Fruit fly (Drosophila melanogaster) whole organism, prepupa: ENCODE results near the gene eIF4E1.
A peak's percentile ranks its signal among the peaks of the same experiment; 100 is the strongest.

Source experiments
- Blimp-1 ChIP-seq: fragments of 200-800 bp; sonication (Bioruptor generic); optimal IDR thresholded peaks from 3 replicates; lab custom pipeline; 2017; ENCODE audit warnings: missing biosample characterization, missing genetic modification characterization, mild to moderate bottlenecking, moderate library complexity, missing genetic modification reagents
- CG10631 ChIP-seq: fragments of 200-800 bp; sonication (Bioruptor generic); optimal IDR thresholded peaks from 2 replicates; lab custom pipeline; 2016; ENCODE audit warnings: missing biosample characterization, missing genetic modification characterization
- CG10669 ChIP-seq: fragments of 200-800 bp; sonication (Bioruptor generic); optimal IDR thresholded peaks from 3 replicates; lab custom pipeline; 2018; ENCODE audit warnings: missing biosample characterization, mild to moderate bottlenecking, missing genetic modification characterization, moderate library complexity
- CG11294 ChIP-seq: fragments of 200-800 bp; sonication (Bioruptor generic); IDR thresholded peaks from 2 replicates; pipeline ENCODE4 v1.3.6; 2022; ENCODE audit warnings: missing biosample characterization, missing genetic modification characterization
- CG11762 ChIP-seq: fragments of 200-800 bp; sonication (Bioruptor generic); optimal IDR thresholded peaks from 3 replicates; lab custom pipeline; 2016; ENCODE audit warnings: missing biosample characterization, missing genetic modification characterization; ENCODE audit not compliant: insufficient read depth
- CG11902 ChIP-seq: fragments of 200-800 bp; sonication (Bioruptor generic); optimal IDR thresholded peaks from 3 replicates; lab custom pipeline; 2016; ENCODE audit warnings: missing biosample characterization, missing genetic modification characterization
- CG15336 ChIP-seq: fragments of 200-800 bp; sonication (Bioruptor generic); IDR thresholded peaks from 2 replicates; pipeline ENCODE4 v1.3.6; 2022; ENCODE audit warnings: missing biosample characterization, missing genetic modification characterization
- CG16779 ChIP-seq: fragments of 200-800 bp; sonication (Bioruptor generic); optimal IDR thresholded peaks from 3 replicates; lab custom pipeline; 2017; ENCODE audit warnings: missing biosample characterization, mild to moderate bottlenecking, missing genetic modification characterization
- CG3032 ChIP-seq: fragments of 200-800 bp; optimal IDR thresholded peaks from 2 replicates; lab custom pipeline; 2019; ENCODE audit warnings: missing biosample characterization, mild to moderate bottlenecking, missing genetic modification characterization, moderate library complexity
- CG31627 ChIP-seq: fragments of 200-800 bp; sonication (Bioruptor generic); optimal IDR thresholded peaks from 3 replicates; lab custom pipeline; 2016; ENCODE audit warnings: missing biosample characterization, missing genetic modification characterization
- CG32006 ChIP-seq: fragments of 200-800 bp; sonication (Bioruptor generic); optimal IDR thresholded peaks from 3 replicates; lab custom pipeline; 2017; ENCODE audit warnings: missing biosample characterization, mild to moderate bottlenecking, missing genetic modification characterization
- CG34406 ChIP-seq: fragments of 200-800 bp; sonication (Bioruptor generic); optimal IDR thresholded peaks from 3 replicates; lab custom pipeline; 2016; ENCODE audit warnings: missing biosample characterization, missing genetic modification characterization
- CG6792 ChIP-seq: fragments of 200-800 bp; sonication (Bioruptor generic); optimal IDR thresholded peaks from 3 replicates; lab custom pipeline; 2016; ENCODE audit warnings: missing biosample characterization, missing genetic modification characterization
- CG6808 ChIP-seq: fragments of 200-800 bp; sonication (Bioruptor generic); optimal IDR thresholded peaks from 3 replicates; lab custom pipeline; 2017; ENCODE audit warnings: missing biosample characterization, missing genetic modification characterization, mild to moderate bottlenecking, moderate library complexity, missing genetic modification reagents
- CG6854 ChIP-seq: fragments of 200-800 bp; sonication (Bioruptor generic); optimal IDR thresholded peaks from 2 replicates; lab custom pipeline; 2017; ENCODE audit warnings: missing biosample characterization, mild to moderate bottlenecking, missing genetic modification characterization
- CG7368 ChIP-seq: fragments of 200-800 bp; sonication (Bioruptor generic); optimal IDR thresholded peaks from 3 replicates; lab custom pipeline; 2016; ENCODE audit warnings: missing biosample characterization, missing genetic modification characterization
- CG8119 ChIP-seq: fragments of 200-800 bp; sonication (Bioruptor generic); IDR thresholded peaks from 3 replicates; pipeline ENCODE4 v1.3.6; 2022; ENCODE audit warnings: missing biosample characterization, missing genetic modification characterization
- CG8632 ChIP-seq: fragments of 200-800 bp; sonication (Bioruptor generic); optimal IDR thresholded peaks from 3 replicates; lab custom pipeline; 2016; ENCODE audit warnings: missing biosample characterization, missing genetic modification characterization
- CG9139 ChIP-seq: fragments of 200-800 bp; sonication (Bioruptor generic); optimal IDR thresholded peaks from 3 replicates; lab custom pipeline; 2017; ENCODE audit warnings: missing biosample characterization, mild to moderate bottlenecking, missing genetic modification characterization
- Eip75B ChIP-seq: fragments of 200-800 bp; sonication (Bioruptor generic); optimal IDR thresholded peaks from 3 replicates; lab custom pipeline; 2016; ENCODE audit warnings: missing biosample characterization, missing genetic modification characterization
- Eip78C ChIP-seq: fragments of 200-800 bp; sonication (Bioruptor generic); peaks from one replicate; lab custom pipeline; 2016; ENCODE audit warnings: missing biosample characterization, missing genetic modification characterization
- Ets21C ChIP-seq: fragments of 200-800 bp; sonication (Bioruptor generic); optimal IDR thresholded peaks from 3 replicates; lab custom pipeline; 2016; ENCODE audit warnings: missing biosample characterization, missing genetic modification characterization
- Ets96B ChIP-seq: fragments of 200-800 bp; optimal IDR thresholded peaks from 2 replicates; lab custom pipeline; 2019; ENCODE audit warnings: missing biosample characterization, mild to moderate bottlenecking, missing genetic modification characterization, moderate library complexity
- Gug ChIP-seq: fragments of 200-800 bp; sonication (Bioruptor generic); IDR thresholded peaks from 2 replicates; pipeline ENCODE4 v1.3.6; 2022; ENCODE audit warnings: missing biosample characterization, missing genetic modification characterization
- Hr39 ChIP-seq: fragments of 200-800 bp; sonication (Bioruptor generic); optimal IDR thresholded peaks from 2 replicates; lab custom pipeline; 2016; ENCODE audit warnings: missing biosample characterization, missing genetic modification characterization
- Hr4 ChIP-seq: fragments of 200-800 bp; sonication (Bioruptor generic); optimal IDR thresholded peaks from 3 replicates; lab custom pipeline; 2016; ENCODE audit warnings: missing biosample characterization, missing genetic modification characterization
- Met ChIP-seq: fragments of 200-800 bp; sonication (Bioruptor generic); optimal IDR thresholded peaks from 3 replicates; lab custom pipeline; 2016; ENCODE audit warnings: missing biosample characterization, missing genetic modification characterization
- OdsH ChIP-seq: fragments of 200-800 bp; sonication (Bioruptor generic); optimal IDR thresholded peaks from 3 replicates; lab custom pipeline; 2016; ENCODE audit warnings: missing biosample characterization, missing genetic modification characterization
- Smox ChIP-seq: fragments of 200-800 bp; sonication (Bioruptor generic); optimal IDR thresholded peaks from 3 replicates; lab custom pipeline; 2016; ENCODE audit warnings: missing biosample characterization, missing genetic modification characterization
- Sox102F ChIP-seq: fragments of 200-800 bp; sonication (Bioruptor generic); optimal IDR thresholded peaks from 2 replicates; lab custom pipeline; 2016; ENCODE audit warnings: missing biosample characterization, mild to moderate bottlenecking, missing genetic modification characterization
- Sox14 ChIP-seq: fragments of 200-800 bp; sonication (Bioruptor generic); optimal IDR thresholded peaks from 3 replicates; lab custom pipeline; 2016; ENCODE audit warnings: missing biosample characterization, missing genetic modification characterization
- Sox15 ChIP-seq: fragments of 200-800 bp; sonication (Bioruptor generic); optimal IDR thresholded peaks from 3 replicates; lab custom pipeline; 2016; ENCODE audit warnings: missing biosample characterization, missing genetic modification characterization
- achi ChIP-seq: fragments of 200-800 bp; sonication (Bioruptor generic); optimal IDR thresholded peaks from 3 replicates; lab custom pipeline; 2016; ENCODE audit warnings: missing biosample characterization, missing genetic modification characterization
- acj6 ChIP-seq: fragments of 200-800 bp; sonication (Bioruptor generic); optimal IDR thresholded peaks from 3 replicates; lab custom pipeline; 2016; ENCODE audit warnings: missing biosample characterization, missing genetic modification characterization
- cyc ChIP-seq: fragments of 200-800 bp; sonication (Bioruptor generic); optimal IDR thresholded peaks from 3 replicates; lab custom pipeline; 2016; ENCODE audit warnings: missing biosample characterization, missing genetic modification characterization
- esn ChIP-seq: fragments of 200-800 bp; sonication (Bioruptor generic); optimal IDR thresholded peaks from 2 replicates; lab custom pipeline; 2016; ENCODE audit warnings: missing biosample characterization, mild to moderate bottlenecking, missing genetic modification characterization, moderate library complexity
- fd59A ChIP-seq: fragments of 200-800 bp; sonication (Bioruptor generic); optimal IDR thresholded peaks from 2 replicates; lab custom pipeline; 2017; ENCODE audit warnings: missing biosample characterization, mild to moderate bottlenecking, missing genetic modification characterization, missing genetic modification reagents
- fd85E ChIP-seq: fragments of 200-800 bp; sonication (Bioruptor generic); optimal IDR thresholded peaks from 3 replicates; lab custom pipeline; 2016; ENCODE audit warnings: missing biosample characterization, missing genetic modification characterization
- lz ChIP-seq: fragments of 200-800 bp; sonication (Bioruptor generic); optimal IDR thresholded peaks from 3 replicates; lab custom pipeline; 2016; ENCODE audit warnings: missing biosample characterization, missing genetic modification characterization
- net ChIP-seq: fragments of 200-800 bp; sonication (Bioruptor generic); optimal IDR thresholded peaks from 3 replicates; lab custom pipeline; 2016; ENCODE audit warnings: missing biosample characterization, missing genetic modification characterization
- pdm3 ChIP-seq: fragments of 200-800 bp; sonication (Bioruptor generic); optimal IDR thresholded peaks from 3 replicates; lab custom pipeline; 2016; ENCODE audit warnings: missing biosample characterization, missing genetic modification characterization
- salr ChIP-seq, 2 experiments: fragments of 200-800 bp; sonication (Bioruptor generic); optimal IDR thresholded peaks; 3 replicates each; lab custom pipeline; 2016 to 2018; ENCODE audit warnings: missing biosample characterization in 2 of 2, missing genetic modification characterization in 2 of 2, mild to moderate bottlenecking in 1 of 2
- spab ChIP-seq: fragments of 200-800 bp; sonication (Bioruptor generic); optimal IDR thresholded peaks from 2 replicates; lab custom pipeline; 2017; ENCODE audit warnings: missing biosample characterization, mild to moderate bottlenecking, missing genetic modification characterization, missing genetic modification reagents
- ss ChIP-seq, 2 experiments: fragments of 200-800 bp; sonication (Bioruptor generic); optimal IDR thresholded peaks; 2 replicates in 1 of 2; 3 replicates in 1 of 2; lab custom pipeline; 2017 to 2018; ENCODE audit warnings: mild to moderate bottlenecking in 2 of 2, missing biosample characterization in 2 of 2, missing genetic modification characterization in 2 of 2, moderate library complexity in 1 of 2
- svp ChIP-seq: fragments of 200-800 bp; sonication (Bioruptor generic); peaks from one replicate; lab custom pipeline; 2016; ENCODE audit warnings: missing biosample characterization, missing genetic modification characterization
- topi ChIP-seq: fragments of 200-800 bp; sonication (Bioruptor generic); optimal IDR thresholded peaks from 3 replicates; lab custom pipeline; 2016; ENCODE audit warnings: missing biosample characterization, missing genetic modification characterization
- vri ChIP-seq: fragments of 200-800 bp; sonication (Bioruptor generic); optimal IDR thresholded peaks from 3 replicates; lab custom pipeline; 2016; ENCODE audit warnings: missing biosample characterization, mild to moderate bottlenecking, missing genetic modification characterization

eIF4E1 gene

dm6 chr3L:9438858-9439257 lies 36.6 kb upstream of the eIF4E1 start:
- TF ChIP-seq Met (GFP tag; lab: Kevin White, UChicago) (no peak), Ets96B (tag; lab: Kevin White, UChicago) (no peak), CG6808 (no peak), Ets21C (no peak), lz (GFP tag; lab: Kevin White, UChicago) (no peak), CG6854 (GFP tag; lab: Kevin White, UChicago) (no peak), svp (GFP tag; lab: Kevin White, UChicago) (no peak), Gug (GFP tag; lab: Robert Waterston, UW) (no peak), esn (GFP tag; lab: Kevin White, UChicago) (no peak), CG11294 (no peak), Blimp-1 (no peak), acj6 (GFP tag; lab: Kevin White, UChicago) (no peak), net (no peak), CG9139 (GFP tag; lab: Kevin White, UChicago) (no peak), fd85E (GFP tag; lab: Kevin White, UChicago) (no peak), topi (GFP tag; lab: Kevin White, UChicago) (no peak), CG16779 (tag; lab: Kevin White, UChicago) (no peak), Sox14 (no peak), salr (GFP tag; optimal IDR thresholded peaks at IDR 0.05; lab: Kevin White, UChicago) (no peak)

- no peak for TF ChIP-seq fd85E (GFP tag; lab: Kevin White, UChicago)
- TF ChIP-seq topi (GFP tag; lab: Kevin White, UChicago) = no peak
- TF ChIP-seq CG6808 = no peak
Observed at dm6 chr3L:9435831-9436230, 33.6 kb upstream of the eIF4E1 start.

- peak; percentile 58 for TF ChIP-seq Sox14
- TF ChIP-seq Gug (GFP tag; lab: Robert Waterston, UW) = no peak
- TF ChIP-seq OdsH (GFP tag; lab: Kevin White, UChicago) = peak; percentile 67
- TF ChIP-seq CG15336 = peak; percentile 57
- no peak for TF ChIP-seq CG11902 (GFP tag; lab: Kevin White, UChicago)
- TF ChIP-seq lz (GFP tag; lab: Kevin White, UChicago) = peak; percentile 57
- peak; percentile 71 for TF ChIP-seq Hr39 (GFP tag; lab: Kevin White, UChicago)
- no peak for TF ChIP-seq CG7368 (GFP tag; lab: Kevin White, UChicago)
- TF ChIP-seq spab = no peak
- peak; percentile 60 for TF ChIP-seq Sox102F (GFP tag; lab: Kevin White, UChicago)
- TF ChIP-seq CG3032 (tag; lab: Kevin White, UChicago) = peak; percentile 24
- TF ChIP-seq svp (GFP tag; lab: Kevin White, UChicago) = peak; percentile 77
- peak; percentile 28 for TF ChIP-seq Sox15
- peak; percentile 65 for TF ChIP-seq achi
- TF ChIP-seq CG32006 (GFP tag; lab: Kevin White, UChicago) = peak; percentile 56
- TF ChIP-seq fd59A = no peak
- peak; percentile 78 for TF ChIP-seq esn (GFP tag; lab: Kevin White, UChicago)
- TF ChIP-seq topi (GFP tag; lab: Kevin White, UChicago) = peak; percentile 33
- TF ChIP-seq CG6792 (GFP tag; lab: Kevin White, UChicago) = peak; percentile 12
- peak; percentile 32 for TF ChIP-seq net
- peak; percentile 35; the same call in 1 of the 3 replicates for TF ChIP-seq CG8119
- TF ChIP-seq cyc (GFP tag; lab: Kevin White, UChicago) = no peak
- no peak for TF ChIP-seq CG10669 (GFP tag; lab: Kevin White, UChicago)
- no peak for TF ChIP-seq CG10631 (GFP tag; lab: Kevin White, UChicago)
- TF ChIP-seq Eip78C (GFP tag; lab: Kevin White, UChicago) = peak; percentile 61
- peak in 1 of 2 experiments; percentile 43 for TF ChIP-seq salr (GFP tag; optimal IDR thresholded peaks at IDR 0.05; lab: Kevin White, UChicago)
- no peak for TF ChIP-seq CG11762 (GFP tag; lab: Kevin White, UChicago)
- TF ChIP-seq pdm3 (GFP tag; lab: Kevin White, UChicago) = peak; percentile 75
- TF ChIP-seq acj6 (GFP tag; lab: Kevin White, UChicago) = peak; percentile 51
- no peak for TF ChIP-seq Blimp-1
- peak; percentile 63 for TF ChIP-seq Met (GFP tag; lab: Kevin White, UChicago)
- TF ChIP-seq Smox = no peak
- peak; percentile 67 for TF ChIP-seq CG31627 (GFP tag; lab: Kevin White, UChicago)
- no peak for TF ChIP-seq CG34406 (GFP tag; lab: Kevin White, UChicago)
- TF ChIP-seq Eip75B (GFP tag; lab: Kevin White, UChicago) = peak; percentile 59
- TF ChIP-seq vri (GFP tag; lab: Kevin White, UChicago) = peak; percentile 41
- no peak for TF ChIP-seq ss (GFP tag; optimal IDR thresholded peaks at IDR 0.05; lab: Kevin White, UChicago)
- TF ChIP-seq CG8632 = peak; percentile 14
- TF ChIP-seq CG9139 (GFP tag; lab: Kevin White, UChicago) = no peak
- TF ChIP-seq Hr4 (GFP tag; lab: Kevin White, UChicago) = peak; percentile 79
- TF ChIP-seq, all 60 proteins: peak for 26
Observed at dm6 chr3L:9435315-9435714, 33.1 kb upstream of the eIF4E1 start, which contains the start of gene CG42526. TSS of gene CG42526 (minus strand) at chr3L:9435399.
